Worm (Caenorhabditis elegans) whole organism, early embryonic: ENCODE data around the gene fig-1.

Experiments used
- B0310.2 ChIP-seq: sonication (generic microtip); optimal IDR thresholded peaks from 2 replicates; lab custom pipeline; 2016; ENCODE audit warnings: mild to moderate bottlenecking, missing genetic modification characterization, missing compliant biosample characterization
- F13C5.2 ChIP-seq: sonication (generic microtip); optimal IDR thresholded peaks from 2 replicates; lab custom pipeline; 2017; ENCODE audit warnings: mild to moderate bottlenecking, missing genetic modification characterization, inconsistent platforms, missing compliant biosample characterization
- aly-1 ChIP-seq: sonication (generic microtip); optimal IDR thresholded peaks from 2 replicates; lab custom pipeline; 2016; ENCODE audit warnings: missing genetic modification characterization, missing compliant biosample characterization
- ama-1 ChIP-seq: fragments of 150-350 bp; optimal IDR thresholded peaks from 2 replicates; lab custom pipeline; 2014
- ceh-13 ChIP-seq: fragments of 200-800 bp; sonication (Bioruptor generic); optimal IDR thresholded peaks from 2 replicates; lab custom pipeline; 2018; ENCODE audit warnings: mild to moderate bottlenecking, missing genetic modification characterization, missing compliant biosample characterization
- ceh-36 ChIP-seq: sonication (generic microtip); optimal IDR thresholded peaks from 2 replicates; lab custom pipeline; 2016; ENCODE audit warnings: missing genetic modification characterization, inconsistent platforms, missing compliant biosample characterization
- ets-7 ChIP-seq: sonication (generic microtip); optimal IDR thresholded peaks from 2 replicates; lab custom pipeline; 2016; ENCODE audit warnings: missing genotype, missing genetic modification characterization, missing compliant biosample characterization
- flt-1 ChIP-seq: fragments of 200-800 bp; sonication (Bioruptor generic); IDR thresholded peaks from 2 replicates; pipeline ENCODE4 v1.3.6; 2022; ENCODE audit warnings: missing genetic modification characterization, missing compliant biosample characterization
- hmbx-1 ChIP-seq: sonication (generic microtip); optimal IDR thresholded peaks from 2 replicates; lab custom pipeline; 2016; ENCODE audit warnings: mild to moderate bottlenecking, missing genetic modification characterization, missing compliant biosample characterization
- hmg-4 ChIP-seq: fragments of 200-800 bp; sonication (Bioruptor generic); optimal IDR thresholded peaks from 2 replicates; lab custom pipeline; 2018; ENCODE audit warnings: mild to moderate bottlenecking, missing genetic modification characterization, missing compliant biosample characterization
- hnd-1 ChIP-seq: sonication (generic microtip); optimal IDR thresholded peaks from 2 replicates; lab custom pipeline; 2016; ENCODE audit warnings: missing genetic modification characterization, missing compliant biosample characterization
- pes-1 ChIP-seq: fragments of 200-800 bp; sonication (Bioruptor generic); IDR thresholded peaks from 2 replicates; pipeline ENCODE4 v1.3.6; 2022; ENCODE audit warnings: missing genetic modification reagents, missing genetic modification characterization, missing compliant biosample characterization
- scrt-1 ChIP-seq: fragments of 200-800 bp; sonication (Bioruptor generic); IDR thresholded peaks from 2 replicates; pipeline ENCODE4 v1.3.6; 2022; ENCODE audit warnings: missing genetic modification characterization, missing compliant biosample characterization
- sea-1 ChIP-seq: fragments of 200-800 bp; sonication (Bioruptor generic); conservative IDR thresholded peaks from 2 replicates; pipeline ENCODE4 v1.3.6; 2022; ENCODE audit warnings: missing genetic modification characterization, missing compliant biosample characterization
- tbx-11 ChIP-seq: fragments of 200-800 bp; sonication (Bioruptor generic); IDR thresholded peaks from 2 replicates; pipeline ENCODE4 v1.3.6; 2022; ENCODE audit warnings: missing genetic modification characterization, missing compliant biosample characterization
- tbx-37 ChIP-seq: fragments of 200-800 bp; sonication (Bioruptor generic); conservative IDR thresholded peaks from 2 replicates; pipeline ENCODE4 v1.3.6; 2022; ENCODE audit warnings: missing genetic modification reagents, missing genetic modification characterization, missing compliant biosample characterization
- tra-4 ChIP-seq: sonication (generic microtip); optimal IDR thresholded peaks from 2 replicates; lab custom pipeline; 2017; ENCODE audit warnings: missing genetic modification characterization, missing compliant biosample characterization

The fig-1 gene

ce11 chrV:10954832-10955231, 26.2 kb downstream of the fig-1 start, which contains the start of gene F17C11.6:
Gene F17C11.6, plus strand, starts transcription at chrV:10955121.
- TF ChIP-seq ama-1 (lab: Kevin White, UChicago) (no peak), tbx-11 (GFP tag; lab: Robert Waterston, UW) (no peak), ceh-36 (no peak), ceh-13 (no peak)

ce11 chrV:10954334-10954733, 26.7 kb downstream of the fig-1 start, which contains the start of gene clec-221:
Gene clec-221, minus strand, starts transcription at chrV:10954434.
- no peak for TF ChIP-seq ceh-13
- no peak for TF ChIP-seq tbx-11 (GFP tag; lab: Robert Waterston, UW)
- no peak for TF ChIP-seq tra-4 (tag; lab: Kevin White, UChicago)
- no peak for TF ChIP-seq aly-1 (tag; lab: Kevin White, UChicago)
- TF ChIP-seq flt-1 (GFP tag; lab: Robert Waterston, UW) = no peak
- no peak for TF ChIP-seq ets-7
- no peak for TF ChIP-seq pes-1 (GFP tag; lab: Robert Waterston, UW)
- TF ChIP-seq tbx-37 (GFP tag; lab: Robert Waterston, UW) = no peak

ce11 chrV:10953471-10954155, 27.4 kb downstream of the fig-1 start:
- TF ChIP-seq tbx-37 (GFP tag; lab: Robert Waterston, UW) (no peak), hnd-1 (tag; lab: Kevin White, UChicago) (no peak)

- no peak for TF ChIP-seq tbx-11 (GFP tag; lab: Robert Waterston, UW)
- no peak for TF ChIP-seq scrt-1 (GFP tag; lab: Robert Waterston, UW)
- TF ChIP-seq tra-4 (tag; lab: Kevin White, UChicago) = no peak
- 0 out of 2 replicates have a peak, but pooled peaks have one; percentile 6 for TF ChIP-seq sea-1 (GFP tag; lab: Robert Waterston, UW)
- peak; percentile 17; the same call in 1 of the 2 replicates for TF ChIP-seq tbx-37 (GFP tag; lab: Robert Waterston, UW)
- TF ChIP-seq ama-1 (lab: Kevin White, UChicago) = no peak
Measured at ce11 chrV:10951655-10952278, 29.2 kb downstream of the fig-1 start, which contains the start of gene F17C11.4. Gene F17C11.4, plus strand, starts transcription at chrV:10951860.

- no peak for TF ChIP-seq flt-1 (GFP tag; lab: Robert Waterston, UW)
- TF ChIP-seq F13C5.2 (tag; lab: Kevin White, UChicago) = no peak
- TF ChIP-seq aly-1 (tag; lab: Kevin White, UChicago) = no peak
- no peak for TF ChIP-seq hnd-1 (tag; lab: Kevin White, UChicago)
- TF ChIP-seq tbx-11 (GFP tag; lab: Robert Waterston, UW) = no peak
- TF ChIP-seq sea-1 (GFP tag; lab: Robert Waterston, UW) = no peak
- TF ChIP-seq tra-4 (tag; lab: Kevin White, UChicago) = no peak
- no peak for TF ChIP-seq ama-1 (lab: Kevin White, UChicago)
- TF ChIP-seq pes-1 (GFP tag; lab: Robert Waterston, UW) = no peak
- TF ChIP-seq hmg-4 = no peak
- no peak for TF ChIP-seq B0310.2 (tag; lab: Kevin White, UChicago)
- no peak for TF ChIP-seq hmbx-1 (tag; lab: Kevin White, UChicago)
- TF ChIP-seq tbx-37 (GFP tag; lab: Robert Waterston, UW) = no peak
Measured at ce11 chrV:10949511-10949910, 31.5 kb downstream of the fig-1 start, which contains the start of gene col-153. Gene col-153, plus strand, starts transcription at chrV:10949811.

- TF ChIP-seq sea-1 (GFP tag; lab: Robert Waterston, UW) = no peak
- no peak for TF ChIP-seq ama-1 (lab: Kevin White, UChicago)
- TF ChIP-seq hnd-1 (tag; lab: Kevin White, UChicago) = no peak
- TF ChIP-seq hmbx-1 (tag; lab: Kevin White, UChicago) = no peak
- TF ChIP-seq tbx-37 (GFP tag; lab: Robert Waterston, UW) = no peak
- TF ChIP-seq ets-7 = no peak
- no peak for TF ChIP-seq pes-1 (GFP tag; lab: Robert Waterston, UW)
- TF ChIP-seq scrt-1 (GFP tag; lab: Robert Waterston, UW) = no peak
- no peak for TF ChIP-seq ceh-36
- TF ChIP-seq tbx-11 (GFP tag; lab: Robert Waterston, UW) = no peak
- TF ChIP-seq ceh-13 = no peak
- TF ChIP-seq B0310.2 (tag; lab: Kevin White, UChicago) = no peak
- TF ChIP-seq hmg-4 = no peak
- no peak for TF ChIP-seq aly-1 (tag; lab: Kevin White, UChicago)
- TF ChIP-seq flt-1 (GFP tag; lab: Robert Waterston, UW) = no peak
- no peak for TF ChIP-seq F13C5.2 (tag; lab: Kevin White, UChicago)
- no peak for TF ChIP-seq tra-4 (tag; lab: Kevin White, UChicago)
Measured at ce11 chrV:10947930-10948329, 33.1 kb downstream of the fig-1 start, which contains the start of gene F17C11.2. Gene F17C11.2, plus strand, starts transcription at chrV:10948230.

ce11 chrV:10947210-10947609, 33.8 kb downstream of the fig-1 start:
- TF ChIP-seq hmg-4 (no peak), tbx-37 (GFP tag; lab: Robert Waterston, UW) (no peak), hmbx-1 (tag; lab: Kevin White, UChicago) (no peak), scrt-1 (GFP tag; lab: Robert Waterston, UW) (no peak), tra-4 (tag; lab: Kevin White, UChicago) (no peak), tbx-11 (GFP tag; lab: Robert Waterston, UW) (no peak)
